Worm (Caenorhabditis elegans) whole organism, L2 larva: Measurements from ENCODE around the gene fbxc-34.

Source experiments
- blmp-1 ChIP-seq: sonication (generic microtip); optimal IDR thresholded peaks from 2 replicates; lab custom pipeline; 2017; ENCODE audit warnings: missing genetic modification characterization, mild to moderate bottlenecking, missing compliant biosample characterization, antibody characterized with exemption, moderate library complexity; ENCODE audit not compliant: insufficient read depth
- elt-3 ChIP-seq: sonication (generic microtip); optimal IDR thresholded peaks from 2 replicates; lab custom pipeline; 2017; ENCODE audit warnings: missing biosample characterization, missing genetic modification characterization
- lin-11 ChIP-seq: fragments of 150-350 bp; sonication (generic microtip); optimal IDR thresholded peaks from 2 replicates; lab custom pipeline; 2014; ENCODE audit warnings: missing biosample characterization, missing genetic modification characterization, inconsistent platforms, mixed read lengths
- lin-13 ChIP-seq: fragments of 150-350 bp; optimal IDR thresholded peaks from 2 replicates; lab custom pipeline; 2014; ENCODE audit warnings: missing biosample characterization, missing genetic modification reagents, missing genetic modification characterization
- mab-5 ChIP-seq: fragments of 150-350 bp; optimal IDR thresholded peaks from 2 replicates; lab custom pipeline; 2014; ENCODE audit warnings: missing biosample characterization, missing genetic modification characterization
- nhr-237 ChIP-seq: fragments of 150-350 bp; optimal IDR thresholded peaks from 2 replicates; lab custom pipeline; 2014; ENCODE audit warnings: missing biosample characterization, missing genetic modification characterization
- nhr-77 ChIP-seq: fragments of 150-350 bp; optimal IDR thresholded peaks from 2 replicates; lab custom pipeline; 2014; ENCODE audit warnings: missing biosample characterization, missing genetic modification characterization
- skn-1 ChIP-seq: sonication (generic microtip); optimal IDR thresholded peaks from 2 replicates; lab custom pipeline; 2017; ENCODE audit warnings: missing biosample characterization, missing genetic modification characterization
- sma-9 ChIP-seq, 2 experiments: fragments of 150-350 bp in 1 of 2; sonication (generic microtip) in 1 of 2; optimal IDR thresholded peaks; 2 replicates each; lab custom pipeline; 2014 to 2016; ENCODE audit warnings: missing genetic modification characterization in 2 of 2, mild to moderate bottlenecking in 1 of 2, missing biosample characterization in 1 of 2, missing compliant biosample characterization in 1 of 2, missing genetic modification reagents in 1 of 2, moderate library complexity in 1 of 2

ce11 chrII:901632-902031 lies 29.3 kb upstream of the fbxc-34 start, which contains the start of gene T07D3.2:
- TF ChIP-seq mab-5 (no peak), lin-13 (GFP tag; lab: Kevin White, UChicago) (no peak), sma-9 (GFP tag; optimal IDR thresholded peaks at IDR 0.05; lab: Kevin White, UChicago) (no peak), sma-9 (tag; optimal IDR thresholded peaks at IDR 0.05; lab: Kevin White, UChicago) (no peak), skn-1 (tag; lab: Kevin White, UChicago) (no peak), lin-11 (tag; lab: Kevin White, UChicago) (no peak), nhr-237 (tag; lab: Kevin White, UChicago) (no peak), blmp-1 (tag; lab: Kevin White, UChicago) (no peak), nhr-77 (no peak), elt-3 (tag; lab: Kevin White, UChicago) (no peak)
